Worm (Caenorhabditis elegans): Measurements from ENCODE around the gene ptr-24.

- no peak for TF ChIP-seq ceh-82 (tag; optimal IDR thresholded peaks at IDR 0.05)
- no peak for TF ChIP-seq ceh-16 (tag; optimal IDR thresholded peaks at IDR 0.05)
- TF ChIP-seq nhr-11 (tag; optimal IDR thresholded peaks at IDR 0.05) = no peak
- TF ChIP-seq skn-1 (tag; optimal IDR thresholded peaks at IDR 0.05) = no peak
- no peak for TF ChIP-seq egl-27 (tag; optimal IDR thresholded peaks at IDR 0.05)
- TF ChIP-seq aly-2 (tag; optimal IDR thresholded peaks at IDR 0.05) = no peak
- TF ChIP-seq ceh-9 (tag; optimal IDR thresholded peaks at IDR 0.05) = no peak
- no peak for TF ChIP-seq jun-1 (tag; optimal IDR thresholded peaks at IDR 0.05)
- TF ChIP-seq elt-2 (tag; optimal IDR thresholded peaks at IDR 0.05) = no peak
These were observed 51.0 kb downstream of the ptr-24 start for ce11 chrX:13388829-13389228.
